Worm (Caenorhabditis elegans) whole organism, L1 larva: ENCODE measurements around the gene C45G9.15.

Experiments used
- ama-1 ChIP-seq: fragments of 150-350 bp; optimal IDR thresholded peaks from 2 replicates; lab custom pipeline; 2014
- ceh-82 ChIP-seq, 3 experiments: fragments of 150-350 bp in 1 of 3; sonication (generic microtip) in 2 of 3; optimal IDR thresholded peaks; 2 replicates each; lab custom pipeline; 2014 to 2017; ENCODE audit warnings: missing biosample characterization in 3 of 3, missing genetic modification characterization in 3 of 3
- dpl-1 ChIP-seq, 3 experiments: fragments of 150-350 bp in 2 of 3; sonication (generic microtip) in 1 of 3; optimal IDR thresholded peaks; 2 replicates each; lab custom pipeline; 2014 to 2017; ENCODE audit warnings: missing biosample characterization in 3 of 3, missing genetic modification characterization in 3 of 3, missing genetic modification reagents in 3 of 3
- efl-3 ChIP-seq: fragments of 200-800 bp; sonication (Bioruptor generic); optimal IDR thresholded peaks from 2 replicates; lab custom pipeline; 2018; ENCODE audit warnings: mild to moderate bottlenecking, missing genetic modification characterization, missing compliant biosample characterization
- fkh-10 ChIP-seq: sonication (generic microtip); optimal IDR thresholded peaks from 2 replicates; lab custom pipeline; 2017; ENCODE audit warnings: missing biosample characterization, missing genetic modification reagents, missing genetic modification characterization
- lin-13 ChIP-seq: fragments of 150-350 bp; optimal IDR thresholded peaks from 2 replicates; lab custom pipeline; 2014; ENCODE audit warnings: missing biosample characterization, missing genetic modification reagents, missing genetic modification characterization
- nhr-77 ChIP-seq: fragments of 150-350 bp; optimal IDR thresholded peaks from 2 replicates; lab custom pipeline; 2014; ENCODE audit warnings: missing biosample characterization, missing genetic modification characterization
- tbx-2 ChIP-seq: sonication (generic microtip); optimal IDR thresholded peaks from 2 replicates; lab custom pipeline; 2016; ENCODE audit warnings: missing genetic modification characterization, missing compliant biosample characterization
- unc-130 ChIP-seq: fragments of 150-350 bp; optimal IDR thresholded peaks from 2 replicates; lab custom pipeline; 2017; ENCODE audit warnings: missing biosample characterization, missing genetic modification characterization, inconsistent platforms

ce11 chrIII:5053541-5053940, 1.7 kb upstream of the C45G9.15 start, which contains the start of gene C45G9.8:
- no peak for TF ChIP-seq nhr-77 (tag; lab: Kevin White, UChicago)
- TF ChIP-seq ceh-82 (tag; optimal IDR thresholded peaks at IDR 0.05; lab: Kevin White, UChicago): no peak
- no peak for TF ChIP-seq lin-13 (GFP tag; lab: Kevin White, UChicago)
- no peak for TF ChIP-seq tbx-2
- TF ChIP-seq dpl-1 (GFP tag; optimal IDR thresholded peaks at IDR 0.05; lab: Kevin White, UChicago): no peak
- TF ChIP-seq unc-130 (tag; lab: Kevin White, UChicago): no peak
- TF ChIP-seq fkh-10 (GFP tag; lab: Kevin White, UChicago): no peak
- TF ChIP-seq efl-3 (GFP tag; lab: Kevin White, UChicago): no peak
- TF ChIP-seq ama-1 (lab: Kevin White, UChicago): no peak
